Worm (Caenorhabditis elegans): ENCODE results near the gene gst-14.

DNA sequence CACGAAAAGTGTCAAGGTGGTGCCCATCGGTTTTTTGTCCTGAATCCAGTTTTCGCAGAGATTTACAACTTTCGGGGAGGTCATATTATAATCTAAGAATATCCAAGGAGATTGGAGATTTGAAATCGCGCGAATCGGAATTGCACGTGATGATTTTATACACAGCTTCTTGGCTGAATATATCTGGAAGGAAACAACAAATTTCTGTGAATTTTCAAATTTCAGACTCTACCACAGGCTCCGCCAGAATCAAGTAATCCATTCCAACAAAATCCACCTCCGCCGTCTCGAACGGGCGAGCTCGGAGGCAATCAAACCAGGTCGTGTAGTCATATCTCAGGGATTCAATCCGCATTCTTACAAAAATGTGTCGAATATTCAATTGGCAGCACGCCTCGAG is 20.6 kb downstream of the gst-14 start:
- no peak for TF ChIP-seq F13H6.1 (tag; optimal IDR thresholded peaks at IDR 0.05)
- no peak for TF ChIP-seq elt-4 (tag; optimal IDR thresholded peaks at IDR 0.05)
